Fruit fly (Drosophila melanogaster): ENCODE data around the gene Sid.
A peak's percentile ranks its signal among the peaks of the same experiment; 100 is the strongest.

The Sid gene

DNA sequence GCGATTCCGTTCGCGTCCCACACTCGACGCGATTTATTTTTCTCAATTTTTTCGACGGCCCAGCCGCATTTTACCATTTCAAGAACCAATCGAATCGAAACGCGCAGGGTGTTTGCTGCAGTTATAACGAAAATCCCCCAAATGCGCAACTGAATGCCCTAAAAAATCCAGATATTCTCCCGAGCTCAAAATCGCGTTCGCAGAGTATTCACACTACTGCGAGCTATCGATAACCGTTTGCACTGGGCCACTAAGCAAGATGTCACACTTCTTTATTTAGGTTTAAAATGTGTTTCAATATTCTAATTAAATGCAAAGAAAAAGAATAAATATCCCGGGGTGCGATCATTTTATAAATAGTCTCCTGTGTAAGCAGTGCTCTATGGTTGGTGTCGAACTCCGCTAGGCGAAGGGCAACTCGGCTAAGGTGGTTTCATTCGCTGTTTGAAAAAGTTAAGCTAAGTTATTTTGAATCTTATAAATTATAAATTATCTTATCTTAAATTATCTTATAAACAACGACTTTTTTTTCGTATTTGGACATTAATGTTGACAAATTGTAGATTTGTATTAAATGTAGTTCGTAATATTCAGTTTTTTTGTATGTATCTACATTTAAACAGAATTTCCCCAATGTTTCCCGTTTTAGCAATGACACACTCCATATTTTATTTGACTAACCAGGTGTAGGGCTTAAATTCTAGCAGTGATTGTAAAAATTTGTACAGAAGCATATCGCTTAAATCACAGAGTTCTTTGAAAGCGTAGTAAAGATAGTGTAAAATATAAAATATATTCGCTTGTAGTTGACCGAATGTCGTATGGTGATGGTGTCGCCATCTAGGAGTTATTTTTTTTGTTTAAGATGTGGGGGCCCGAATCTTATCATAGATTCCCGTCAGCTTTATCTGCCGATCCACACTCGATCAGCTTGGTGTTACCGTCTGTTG is 35.2 kb upstream of the Sid start, which contains the start of gene CG10011 (continued):
- TF ChIP-seq Hmr (GFP tag; optimal IDR thresholded peaks at IDR 0.05): no peak
- TF ChIP-seq gfzf (GFP tag; optimal IDR thresholded peaks at IDR 0.05): peak; percentile 96
- TF ChIP-seq NC2β (GFP tag; optimal IDR thresholded peaks at IDR 0.05): peak; percentile 36
- no peak for TF ChIP-seq dmrt99B (tag; optimal IDR thresholded peaks at IDR 0.05)
- no peak for TF ChIP-seq CG10959 (GFP tag; IDR thresholded peaks at IDR 0.05)
- peak; percentile 32; the same call in 1 of the 2 replicates for TF ChIP-seq E2f2 (GFP tag; IDR thresholded peaks at IDR 0.05)
- peak; percentile 12; the same call in 1 of the 3 replicates for TF ChIP-seq CG16813 (GFP tag; IDR thresholded peaks at IDR 0.05; ENCODE audit: partially characterized antibody)
- TF ChIP-seq hkb (optimal IDR thresholded peaks at IDR 0.05): peak; percentile 92
- TF ChIP-seq hkb (GFP tag; IDR thresholded peaks at IDR 0.05): peak; percentile 20; the same call in 1 of the 2 replicates
- TF ChIP-seq chinmo (GFP tag; IDR thresholded peaks at IDR 0.05; ENCODE audit: partially characterized antibody): no peak
- no peak for TF ChIP-seq CG2889 (GFP tag; IDR thresholded peaks at IDR 0.05)
- peak; percentile 17 for TF ChIP-seq repo (GFP tag; optimal IDR thresholded peaks at IDR 0.05)
- TF ChIP-seq CG18262 (tag; optimal IDR thresholded peaks at IDR 0.05): no peak
- TF ChIP-seq CG34422 (GFP tag; IDR thresholded peaks at IDR 0.05): no peak
- TF ChIP-seq prd (optimal IDR thresholded peaks at IDR 0.05): no peak
- TF ChIP-seq prd (GFP tag; IDR thresholded peaks at IDR 0.05): no peak
- peak; percentile 92 for TF ChIP-seq grn (GFP tag; optimal IDR thresholded peaks at IDR 0.05)
- TF ChIP-seq mam (GFP tag; optimal IDR thresholded peaks at IDR 0.05): peak; percentile 1
- peak; percentile 19 for TF ChIP-seq HLHmδ (GFP tag; optimal IDR thresholded peaks at IDR 0.05)
- no peak for TF ChIP-seq sim (GFP tag; IDR thresholded peaks at IDR 0.05)
- TF ChIP-seq ken (GFP tag; IDR thresholded peaks at IDR 0.05): 0 out of 3 replicates have a peak, but pooled peaks have one; percentile 30
- TF ChIP-seq zfh1 (GFP tag; IDR thresholded peaks at IDR 0.05): no peak
- no peak for TF ChIP-seq CG10321 (GFP tag; IDR thresholded peaks at IDR 0.05)
- TF ChIP-seq Opbp (GFP tag; IDR thresholded peaks at IDR 0.05; ENCODE audit: partially characterized antibody): peak; percentile 57; the same call in 2 of the 3 replicates
- 0 out of 2 replicates have a peak, but pooled peaks have one; percentile 15 for TF ChIP-seq sens-2 (GFP tag; IDR thresholded peaks at IDR 0.05)
- no peak for TF ChIP-seq CG5245 (GFP tag; optimal IDR thresholded peaks at IDR 0.05)
- TF ChIP-seq Dbx (GFP tag; IDR thresholded peaks at IDR 0.05): 0 out of 3 replicates have a peak, but pooled peaks have one; percentile 33
- no peak for TF ChIP-seq salm (tag; optimal IDR thresholded peaks at IDR 0.05)
- TF ChIP-seq GATAe (GFP tag; conservative IDR thresholded peaks at IDR 0.05): peak; percentile 42; the same call in 1 of the 2 replicates
- TF ChIP-seq sens (GFP tag): peak; percentile 79
- TF ChIP-seq CrebB (tag; optimal IDR thresholded peaks at IDR 0.05): no peak
- peak; percentile 12 for TF ChIP-seq eyg (GFP tag; optimal IDR thresholded peaks at IDR 0.05)
- 0 out of 3 replicates have a peak, but pooled peaks have one; percentile 18 for TF ChIP-seq hb (GFP tag; IDR thresholded peaks at IDR 0.05; ENCODE audit: partially characterized antibody)
- peak; percentile 73 for TF ChIP-seq MESR4 (GFP tag; optimal IDR thresholded peaks at IDR 0.05)
- peak; percentile 3 for TF ChIP-seq CG33213 (GFP tag; optimal IDR thresholded peaks at IDR 0.05)
- no peak for TF ChIP-seq tna (GFP tag; IDR thresholded peaks at IDR 0.05; ENCODE audit: partially characterized antibody)
- TF ChIP-seq CG7928 (GFP tag; optimal IDR thresholded peaks at IDR 0.05): no peak
- TF ChIP-seq caup (GFP tag; optimal IDR thresholded peaks at IDR 0.05; ENCODE audit: severe bottlenecking): no peak
- TF ChIP-seq CG15696 (tag; optimal IDR thresholded peaks at IDR 0.05): no peak
- peak; percentile 11 for TF ChIP-seq Myb (GFP tag; optimal IDR thresholded peaks at IDR 0.05)
- TF ChIP-seq Lhr (GFP tag; optimal IDR thresholded peaks at IDR 0.05): peak; percentile 58
- peak; percentile 6 for TF ChIP-seq CG7271 (tag; optimal IDR thresholded peaks at IDR 0.05)
- TF ChIP-seq CG15514 (GFP tag; optimal IDR thresholded peaks at IDR 0.05): peak; percentile 13
- no peak for TF ChIP-seq CG3065 (GFP tag; optimal IDR thresholded peaks at IDR 0.05)
- peak; percentile 33 for TF ChIP-seq Ets65A (GFP tag)
- peak; percentile 82 for TF ChIP-seq CG1603 (tag; optimal IDR thresholded peaks at IDR 0.05)
- peak; percentile 85 for TF ChIP-seq CG17186 (GFP tag; optimal IDR thresholded peaks at IDR 0.05)
- TF ChIP-seq CG1233 (GFP tag; optimal IDR thresholded peaks at IDR 0.05): no peak
